Fruit fly (Drosophila melanogaster): Measurements from ENCODE around the gene SAK.

dm6 chr3L:21533270-21533948 is 17.7 kb upstream of the SAK start, which contains the start of gene Mkrn1:
- TF ChIP-seq Ets21C (GFP tag; optimal IDR thresholded peaks at IDR 0.05) (no peak), salr (GFP tag; optimal IDR thresholded peaks at IDR 0.05) (no peak), spab (GFP tag; optimal IDR thresholded peaks at IDR 0.05) (no peak), Ets96B (tag; optimal IDR thresholded peaks at IDR 0.05) (no peak), CG3032 (tag; optimal IDR thresholded peaks at IDR 0.05) (no peak), CG31627 (GFP tag; optimal IDR thresholded peaks at IDR 0.05) (no peak), Gug (GFP tag; IDR thresholded peaks at IDR 0.05) (no peak), CG15336 (GFP tag; IDR thresholded peaks at IDR 0.05) (no peak), Eip78C (GFP tag) (no peak), ss (GFP tag; optimal IDR thresholded peaks at IDR 0.05) (no peak)

All from whole organism, prepupa.